Worm (Caenorhabditis elegans) whole organism, early embryonic: ENCODE measurements around the gene F45H10.2.

Experiments used
- ama-1 ChIP-seq: fragments of 150-350 bp; optimal IDR thresholded peaks from 2 replicates; lab custom pipeline; 2014
- ceh-36 ChIP-seq: sonication (generic microtip); optimal IDR thresholded peaks from 2 replicates; lab custom pipeline; 2016; ENCODE audit warnings: missing genetic modification characterization, inconsistent platforms, missing compliant biosample characterization
- flt-1 ChIP-seq: fragments of 200-800 bp; sonication (Bioruptor generic); IDR thresholded peaks from 2 replicates; pipeline ENCODE4 v1.3.6; 2022; ENCODE audit warnings: missing genetic modification characterization, missing compliant biosample characterization
- hmbx-1 ChIP-seq: sonication (generic microtip); optimal IDR thresholded peaks from 2 replicates; lab custom pipeline; 2016; ENCODE audit warnings: mild to moderate bottlenecking, missing genetic modification characterization, missing compliant biosample characterization
- scrt-1 ChIP-seq: fragments of 200-800 bp; sonication (Bioruptor generic); IDR thresholded peaks from 2 replicates; pipeline ENCODE4 v1.3.6; 2022; ENCODE audit warnings: missing genetic modification characterization, missing compliant biosample characterization
- sea-1 ChIP-seq: fragments of 200-800 bp; sonication (Bioruptor generic); conservative IDR thresholded peaks from 2 replicates; pipeline ENCODE4 v1.3.6; 2022; ENCODE audit warnings: missing genetic modification characterization, missing compliant biosample characterization
- tbx-11 ChIP-seq: fragments of 200-800 bp; sonication (Bioruptor generic); IDR thresholded peaks from 2 replicates; pipeline ENCODE4 v1.3.6; 2022; ENCODE audit warnings: missing genetic modification characterization, missing compliant biosample characterization
- tra-4 ChIP-seq: sonication (generic microtip); optimal IDR thresholded peaks from 2 replicates; lab custom pipeline; 2017; ENCODE audit warnings: missing genetic modification characterization, missing compliant biosample characterization

- TF ChIP-seq sea-1 (GFP tag; lab: Robert Waterston, UW) (no peak), ama-1 (no peak), tbx-11 (GFP tag; lab: Robert Waterston, UW) (no peak), scrt-1 (no peak), flt-1 (GFP tag; lab: Robert Waterston, UW) (no peak), tra-4 (tag; lab: Kevin White, UChicago) (no peak), ceh-36 (no peak), hmbx-1 (no peak)
These were observed 22.2 kb downstream of the F45H10.2 start for ce11 chrII:13470655-13471054.
